Fruit fly (Drosophila melanogaster) whole organism, pupa: ENCODE results near the gene CG13607.
A peak's percentile ranks its signal among the peaks of the same experiment; 100 is the strongest.

ENCODE experiments used
- CG10348 ChIP-seq: fragments of 200-800 bp; sonication (Bioruptor generic); IDR thresholded peaks from 2 replicates; pipeline ENCODE4 v1.3.6; 2022; ENCODE audit warnings: missing biosample characterization, missing genetic modification characterization
- CG12605 ChIP-seq: fragments of 200-800 bp; sonication (Bioruptor generic); IDR thresholded peaks from 2 replicates; pipeline ENCODE4 v1.3.6; 2022; ENCODE audit warnings: missing biosample characterization, missing genetic modification characterization
- CG14655 ChIP-seq: fragments of 200-800 bp; sonication (Bioruptor generic); optimal IDR thresholded peaks from 3 replicates; lab custom pipeline; 2017; ENCODE audit warnings: mild to moderate bottlenecking, missing biosample characterization, missing genetic modification reagents, missing genetic modification characterization
- CG17806 ChIP-seq: fragments of 200-800 bp; sonication (Bioruptor generic); optimal IDR thresholded peaks from 2 replicates; lab custom pipeline; 2018; ENCODE audit warnings: missing biosample characterization, mild to moderate bottlenecking, missing genetic modification characterization, moderate library complexity
- CG34367 ChIP-seq: fragments of 200-800 bp; sonication (Bioruptor generic); optimal IDR thresholded peaks from 2 replicates; lab custom pipeline; 2018; ENCODE audit warnings: missing biosample characterization, mild to moderate bottlenecking, missing genetic modification characterization
- CG4496 ChIP-seq: fragments of 200-800 bp; sonication (Bioruptor generic); IDR thresholded peaks from 3 replicates; pipeline ENCODE4 v1.3.6; 2022; ENCODE audit warnings: missing biosample characterization, missing genetic modification characterization
- CG8301 ChIP-seq: fragments of 200-800 bp; sonication (Bioruptor generic); optimal IDR thresholded peaks from 2 replicates; lab custom pipeline; 2018; ENCODE audit warnings: missing biosample characterization, mild to moderate bottlenecking, missing genetic modification characterization
- D1 ChIP-seq: fragments of 200-800 bp; sonication (Bioruptor generic); optimal IDR thresholded peaks from 2 replicates; lab custom pipeline; 2018; ENCODE audit warnings: missing biosample characterization, mild to moderate bottlenecking, missing genetic modification characterization, moderate library complexity
- EcR ChIP-seq: fragments of 200-800 bp; sonication (Bioruptor generic); optimal IDR thresholded peaks from 3 replicates; lab custom pipeline; 2019; ENCODE audit warnings: missing biosample characterization, missing genetic modification characterization, mild to moderate bottlenecking, moderate library complexity, missing genetic modification reagents
- Ets98B ChIP-seq: fragments of 200-800 bp; sonication (Bioruptor generic); IDR thresholded peaks from 2 replicates; pipeline ENCODE4 v1.3.6; 2022; ENCODE audit warnings: missing biosample characterization, missing genetic modification characterization
- Snoo ChIP-seq: fragments of 200-800 bp; sonication (Bioruptor generic); optimal IDR thresholded peaks from 3 replicates; lab custom pipeline; 2017; ENCODE audit warnings: missing biosample characterization, mild to moderate bottlenecking, missing genetic modification characterization, inconsistent platforms
- fd96Ca ChIP-seq: fragments of 200-800 bp; sonication (Bioruptor generic); IDR thresholded peaks from 3 replicates; pipeline ENCODE4 v1.3.6; 2022; ENCODE audit warnings: missing biosample characterization, missing genetic modification characterization
- gl ChIP-seq: fragments of 200-800 bp; sonication (Bioruptor generic); optimal IDR thresholded peaks from 2 replicates; lab custom pipeline; 2018; ENCODE audit warnings: missing biosample characterization, mild to moderate bottlenecking, missing genetic modification characterization
- rn ChIP-seq: fragments of 200-800 bp; sonication (Bioruptor generic); IDR thresholded peaks from 2 replicates; pipeline ENCODE4 v1.3.6; 2022; ENCODE audit warnings: missing biosample characterization, missing genetic modification characterization

- TF ChIP-seq CG8301 (tag; lab: Kevin White, UChicago) (no peak), EcR (GFP tag; lab: Kevin White, UChicago) (no peak), CG12605 (no peak), D1 (tag; lab: Kevin White, UChicago) (no peak), fd96Ca (no peak), Ets98B (GFP tag; lab: Robert Waterston, UW) (no peak), Snoo (tag; lab: Kevin White, UChicago) (no peak), CG14655 (peak; percentile 36), CG4496 (GFP tag; lab: Robert Waterston, UW) (no peak), rn (GFP tag; lab: Robert Waterston, UW) (no peak), CG34367 (tag; lab: Kevin White, UChicago) (no peak), gl (tag; lab: Kevin White, UChicago) (no peak), CG17806 (peak; percentile 32), CG10348 (GFP tag; lab: Robert Waterston, UW) (no peak)
Measured at dm6 chr3R:24073703-24074102, 42.4 kb downstream of the CG13607 start.
